Worm (Caenorhabditis elegans) whole organism, late embryonic: ENCODE data around the gene sri-6.

Source experiments
- C08G9.2 ChIP-seq: sonication (generic microtip); optimal IDR thresholded peaks from 2 replicates; lab custom pipeline; 2016; ENCODE audit warnings: mild to moderate bottlenecking, missing genetic modification characterization, moderate library complexity, missing compliant biosample characterization
- C38D4.7 ChIP-seq: fragments of 200-800 bp; sonication (Bioruptor generic); optimal IDR thresholded peaks from 2 replicates; lab custom pipeline; 2018; ENCODE audit warnings: mild to moderate bottlenecking, missing genetic modification characterization, moderate library complexity, missing compliant biosample characterization
- K02D7.2 ChIP-seq: sonication (generic microtip); optimal IDR thresholded peaks from 2 replicates; lab custom pipeline; 2017; ENCODE audit warnings: mild to moderate bottlenecking, missing genetic modification characterization, missing compliant biosample characterization
- K09A11.1 ChIP-seq: sonication (generic microtip); optimal IDR thresholded peaks from 2 replicates; lab custom pipeline; 2017; ENCODE audit warnings: antibody characterized with exemption, mild to moderate bottlenecking, missing genetic modification characterization, missing compliant biosample characterization; ENCODE audit not compliant: insufficient read depth
- ahr-1 ChIP-seq: sonication (generic microtip); optimal IDR thresholded peaks from 2 replicates; lab custom pipeline; 2016; ENCODE audit warnings: missing genetic modification characterization, missing compliant biosample characterization
- ama-1 ChIP-seq: fragments of 150-350 bp; optimal IDR thresholded peaks from 2 replicates; lab custom pipeline; 2014
- ceh-24 ChIP-seq: sonication (generic microtip); optimal IDR thresholded peaks from 2 replicates; lab custom pipeline; 2016; ENCODE audit warnings: mild to moderate bottlenecking, missing genetic modification characterization, missing compliant biosample characterization
- ceh-30 ChIP-seq: fragments of 150-350 bp; optimal IDR thresholded peaks from 2 replicates; lab custom pipeline; 2014; ENCODE audit warnings: missing biosample characterization, missing genetic modification characterization
- ceh-34 ChIP-seq: sonication (generic microtip); optimal IDR thresholded peaks from 2 replicates; lab custom pipeline; 2016; ENCODE audit warnings: mild to moderate bottlenecking, missing genetic modification characterization, missing compliant biosample characterization
- ceh-45 ChIP-seq: fragments of 200-800 bp; sonication (Bioruptor generic); IDR thresholded peaks from 2 replicates; pipeline ENCODE4 v1.3.6; 2022; ENCODE audit warnings: missing genetic modification reagents, missing genetic modification characterization, missing compliant biosample characterization
- ceh-48 ChIP-seq: sonication (generic microtip); optimal IDR thresholded peaks from 2 replicates; lab custom pipeline; 2016; ENCODE audit warnings: missing genetic modification characterization, inconsistent platforms, missing compliant biosample characterization
- ceh-6 ChIP-seq: fragments of 200-800 bp; sonication (Bioruptor generic); optimal IDR thresholded peaks from 2 replicates; lab custom pipeline; 2018; ENCODE audit warnings: mild to moderate bottlenecking, missing genetic modification characterization, missing compliant biosample characterization
- ceh-9 ChIP-seq: sonication (generic microtip); optimal IDR thresholded peaks from 2 replicates; lab custom pipeline; 2016; ENCODE audit warnings: mild to moderate bottlenecking, missing genetic modification characterization, inconsistent platforms, missing compliant biosample characterization
- che-1 ChIP-seq: sonication (generic microtip); optimal IDR thresholded peaks from 2 replicates; lab custom pipeline; 2016; ENCODE audit warnings: mild to moderate bottlenecking, missing genetic modification characterization, missing compliant biosample characterization
- elt-2 ChIP-seq: sonication (generic microtip); optimal IDR thresholded peaks from 2 replicates; lab custom pipeline; 2016; ENCODE audit warnings: missing genetic modification reagents, missing genetic modification characterization, missing compliant biosample characterization
- elt-4 ChIP-seq: sonication (generic microtip); optimal IDR thresholded peaks from 2 replicates; lab custom pipeline; 2016; ENCODE audit warnings: missing genetic modification characterization, missing compliant biosample characterization
- ets-4 ChIP-seq: sonication (generic microtip); optimal IDR thresholded peaks from 2 replicates; lab custom pipeline; 2016; ENCODE audit warnings: missing genetic modification characterization, missing compliant biosample characterization
- eyg-1 ChIP-seq: sonication (generic microtip); optimal IDR thresholded peaks from 2 replicates; lab custom pipeline; 2016; ENCODE audit warnings: missing genotype, missing genetic modification characterization, missing compliant biosample characterization
- fax-1 ChIP-seq: sonication (generic microtip); optimal IDR thresholded peaks from 2 replicates; lab custom pipeline; 2016; ENCODE audit warnings: missing genotype, missing genetic modification characterization, missing compliant biosample characterization
- fkh-10 ChIP-seq: fragments of 150-350 bp; optimal IDR thresholded peaks from 2 replicates; lab custom pipeline; 2014; ENCODE audit warnings: missing biosample characterization, missing genetic modification reagents, missing genetic modification characterization
- fkh-6 ChIP-seq: sonication (generic microtip); optimal IDR thresholded peaks from 2 replicates; lab custom pipeline; 2016; ENCODE audit warnings: missing genetic modification characterization, missing compliant biosample characterization
- gmeb-2 ChIP-seq: sonication (generic microtip); optimal IDR thresholded peaks from 2 replicates; lab custom pipeline; 2016; ENCODE audit warnings: missing genetic modification characterization, inconsistent platforms, missing compliant biosample characterization
- hlh-6 ChIP-seq: sonication (generic microtip); optimal IDR thresholded peaks from 2 replicates; lab custom pipeline; 2016; ENCODE audit warnings: missing genotype, missing genetic modification characterization, missing compliant biosample characterization
- lim-6 ChIP-seq: sonication (generic microtip); optimal IDR thresholded peaks from 2 replicates; lab custom pipeline; 2016; ENCODE audit warnings: missing genetic modification characterization, missing compliant biosample characterization
- lin-11 ChIP-seq: fragments of 200-800 bp; sonication (Bioruptor generic); optimal IDR thresholded peaks from 2 replicates; lab custom pipeline; 2018; ENCODE audit warnings: mild to moderate bottlenecking, missing genetic modification characterization, missing compliant biosample characterization
- nfya-1 ChIP-seq: sonication (generic microtip); optimal IDR thresholded peaks from 2 replicates; lab custom pipeline; 2017; ENCODE audit warnings: missing genetic modification characterization, mild to moderate bottlenecking, missing compliant biosample characterization, antibody characterized with exemption, moderate library complexity
- npax-4 ChIP-seq: sonication (generic microtip); optimal IDR thresholded peaks from 2 replicates; lab custom pipeline; 2016; ENCODE audit warnings: missing genetic modification characterization, missing compliant biosample characterization
- pag-3 ChIP-seq: sonication (generic microtip); optimal IDR thresholded peaks from 2 replicates; lab custom pipeline; 2016; ENCODE audit warnings: missing compliant biosample characterization, missing genetic modification characterization, borderline replicate concordance
- pha-4 ChIP-seq: fragments of 150-350 bp; optimal IDR thresholded peaks from 2 replicates; lab custom pipeline; 2018; ENCODE audit warnings: missing biosample characterization, missing genetic modification reagents, missing genetic modification characterization
- pqm-1 ChIP-seq: sonication (generic microtip); optimal IDR thresholded peaks from 2 replicates; lab custom pipeline; 2016; ENCODE audit warnings: missing genetic modification characterization, missing compliant biosample characterization
- pros-1 ChIP-seq: fragments of 150-350 bp; optimal IDR thresholded peaks from 2 replicates; lab custom pipeline; 2014; ENCODE audit warnings: missing biosample characterization, missing genetic modification reagents, missing genetic modification characterization
- ref-2 ChIP-seq: sonication (generic microtip); optimal IDR thresholded peaks from 2 replicates; lab custom pipeline; 2016; ENCODE audit warnings: missing genetic modification characterization, missing compliant biosample characterization
- tbx-2 ChIP-seq: sonication (generic microtip); optimal IDR thresholded peaks from 2 replicates; lab custom pipeline; 2016; ENCODE audit warnings: missing genetic modification characterization, missing compliant biosample characterization
- tbx-7 ChIP-seq: sonication (generic microtip); optimal IDR thresholded peaks from 2 replicates; lab custom pipeline; 2016; ENCODE audit warnings: missing genotype, missing genetic modification characterization, missing compliant biosample characterization
- unc-42 ChIP-seq: sonication (generic microtip); optimal IDR thresholded peaks from 2 replicates; lab custom pipeline; 2016; ENCODE audit warnings: missing genotype, missing genetic modification characterization, missing compliant biosample characterization

The sri-6 gene

DNA sequence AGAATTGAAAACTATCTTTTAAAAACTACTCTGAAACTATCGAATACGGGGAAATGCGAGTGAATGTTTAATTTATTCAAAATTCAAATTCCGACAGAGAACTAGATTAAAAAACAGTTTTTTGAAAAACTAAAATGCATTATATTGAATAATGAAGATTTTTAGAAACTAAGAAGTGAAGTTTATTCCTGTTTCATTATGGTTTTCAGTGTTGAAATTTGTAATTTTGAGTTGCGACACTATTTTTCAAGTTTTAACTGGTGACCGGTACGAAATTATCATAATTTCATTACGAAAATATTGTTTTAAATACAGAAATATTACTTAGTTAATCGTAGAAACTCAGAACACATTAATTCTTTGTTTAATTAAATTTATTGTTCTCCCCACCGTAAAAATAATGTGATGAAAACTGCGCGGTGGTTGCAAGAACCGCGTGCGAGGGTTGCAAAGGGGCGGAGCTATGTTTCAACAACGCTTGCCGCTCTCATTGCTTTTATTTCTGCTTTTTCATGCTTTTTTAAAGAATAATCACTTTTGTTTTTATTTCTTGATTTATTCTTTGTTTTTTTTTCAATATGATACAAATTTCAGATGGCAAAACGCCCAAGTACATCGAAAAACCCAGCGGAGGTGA is 9.2 kb upstream of the sri-6 start, which contains the start of gene him-17 (continued):
- TF ChIP-seq ref-2 (tag; lab: Kevin White, UChicago) = no peak
- peak; percentile 65 for TF ChIP-seq elt-2 (tag; lab: Kevin White, UChicago)
- TF ChIP-seq ahr-1 (tag; lab: Kevin White, UChicago) = no peak
- peak; percentile 52 for TF ChIP-seq tbx-2
- TF ChIP-seq pag-3 (tag; lab: Kevin White, UChicago) = no peak
- no peak for TF ChIP-seq pqm-1 (tag; lab: Kevin White, UChicago)
- no peak for TF ChIP-seq ceh-45 (GFP tag; lab: Robert Waterston, UW)
- TF ChIP-seq fkh-10 (GFP tag; lab: Kevin White, UChicago) = no peak
- no peak for TF ChIP-seq ceh-30 (tag; lab: Kevin White, UChicago)
- peak; percentile 51 for TF ChIP-seq C08G9.2 (tag; lab: Kevin White, UChicago)
- TF ChIP-seq tbx-7 (tag; lab: Kevin White, UChicago) = no peak
- no peak for TF ChIP-seq ceh-24 (tag; lab: Kevin White, UChicago)
- no peak for TF ChIP-seq elt-4
- no peak for TF ChIP-seq pros-1
- no peak for TF ChIP-seq K02D7.2 (tag; lab: Kevin White, UChicago)
- TF ChIP-seq ceh-6 (GFP tag; lab: Kevin White, UChicago) = no peak
- TF ChIP-seq K09A11.1 (tag; lab: Kevin White, UChicago) = peak; percentile 34

DNA sequence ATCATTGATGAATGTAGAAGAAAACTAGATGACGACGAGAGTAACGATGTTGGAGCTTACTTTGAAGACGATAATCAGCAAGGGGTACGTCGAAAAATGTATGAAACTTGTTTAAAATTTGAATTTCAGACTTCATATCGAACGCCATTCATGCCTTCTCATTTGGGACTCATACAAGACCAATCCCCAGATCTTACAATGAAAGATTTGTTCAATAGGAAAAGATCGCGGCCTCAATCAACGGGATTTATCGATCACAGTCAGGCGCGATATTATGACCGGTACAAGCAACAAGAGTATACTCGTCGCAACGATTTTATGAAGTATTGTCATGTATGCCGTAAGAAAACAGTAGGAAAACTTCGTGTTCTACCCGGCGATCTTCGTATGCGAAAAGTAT is 8.7 kb upstream of the sri-6 start:
- TF ChIP-seq che-1 (tag; lab: Kevin White, UChicago) (no peak), fkh-6 (tag; lab: Kevin White, UChicago) (no peak), fax-1 (tag; lab: Kevin White, UChicago) (no peak)

ce11 chrV:13179986-13180591 is 5.4 kb upstream of the sri-6 start, which contains the start of gene cni-1:
cni-1 (plus strand) TSS chrV:13180330.
- TF ChIP-seq C08G9.2 (tag; lab: Kevin White, UChicago) = no peak
- TF ChIP-seq ceh-34 (tag; lab: Kevin White, UChicago) = no peak
- no peak for TF ChIP-seq C38D4.7 (GFP tag; lab: Kevin White, UChicago)

ce11 chrV:13181450-13181849 is 4.0 kb upstream of the sri-6 start:
- TF ChIP-seq hlh-6 (tag; lab: Kevin White, UChicago) = no peak
- TF ChIP-seq npax-4 = no peak
- TF ChIP-seq pha-4 = no peak
- no peak for TF ChIP-seq ceh-48 (tag; lab: Kevin White, UChicago)
- no peak for TF ChIP-seq lin-11 (tag; lab: Kevin White, UChicago)
- no peak for TF ChIP-seq lim-6 (tag; lab: Kevin White, UChicago)
- no peak for TF ChIP-seq eyg-1 (tag; lab: Kevin White, UChicago)
- no peak for TF ChIP-seq pqm-1 (tag; lab: Kevin White, UChicago)
- TF ChIP-seq ets-4 (tag; lab: Kevin White, UChicago) = no peak
- no peak for TF ChIP-seq che-1 (tag; lab: Kevin White, UChicago)
- TF ChIP-seq nfya-1 (tag; lab: Kevin White, UChicago) = no peak
- no peak for TF ChIP-seq ama-1 (lab: Kevin White, UChicago)
- TF ChIP-seq ceh-9 (tag; lab: Kevin White, UChicago) = no peak
- TF ChIP-seq unc-42 (tag; lab: Kevin White, UChicago) = no peak
- no peak for TF ChIP-seq ahr-1 (tag; lab: Kevin White, UChicago)
- no peak for TF ChIP-seq ref-2 (tag; lab: Kevin White, UChicago)
- no peak for TF ChIP-seq K02D7.2 (tag; lab: Kevin White, UChicago)
- no peak for TF ChIP-seq gmeb-2 (tag; lab: Kevin White, UChicago)
